Fruit fly (Drosophila melanogaster): ENCODE results near the gene CG42834.

CG42834 gene

dm6 chr3R:17386168-17386819, 32.3 kb upstream of the CG42834 start (continued):
- TF ChIP-seq CG13296 (GFP tag; optimal IDR thresholded peaks at IDR 0.05) = peak; percentile 1
- peak in 1 of 2 experiments; percentile 57 for TF ChIP-seq eve (GFP tag; optimal IDR thresholded peaks at IDR 0.05)
- TF ChIP-seq Mrtf (GFP tag; IDR thresholded peaks at IDR 0.05) = peak; percentile 72
- no peak for TF ChIP-seq rib (GFP tag; IDR thresholded peaks at IDR 0.05)
- peak; percentile 74 for TF ChIP-seq CG6689 (GFP tag; IDR thresholded peaks at IDR 0.05)
- TF ChIP-seq Asciz (GFP tag; optimal IDR thresholded peaks at IDR 0.05) = peak; percentile 76
- peak; percentile 29 for TF ChIP-seq CG12104 (GFP tag; optimal IDR thresholded peaks at IDR 0.05)
- TF ChIP-seq tx (GFP tag; optimal IDR thresholded peaks at IDR 0.05) = no peak
- TF ChIP-seq Stat92E (GFP tag; optimal IDR thresholded peaks at IDR 0.05) = no peak
- peak; percentile 87 for TF ChIP-seq vvl (GFP tag; IDR thresholded peaks at IDR 0.05)
- no peak for TF ChIP-seq Opbp (GFP tag; IDR thresholded peaks at IDR 0.05; ENCODE audit: partially characterized antibody)
- peak; percentile 54 for TF ChIP-seq wor (GFP tag; IDR thresholded peaks at IDR 0.05)
- peak; percentile 31 for TF ChIP-seq Sry-δ (GFP tag; optimal IDR thresholded peaks at IDR 0.05)
- peak; percentile 52 for TF ChIP-seq lilli (GFP tag; optimal IDR thresholded peaks at IDR 0.05)
- peak; percentile 81 for TF ChIP-seq CG18262 (tag; optimal IDR thresholded peaks at IDR 0.05)
- peak; percentile 62 for TF ChIP-seq Hr3 (GFP tag; optimal IDR thresholded peaks at IDR 0.05)
- no peak for TF ChIP-seq CG14860 (GFP tag; IDR thresholded peaks at IDR 0.05; ENCODE audit: partially characterized antibody)
- TF ChIP-seq CG9876 (GFP tag; optimal IDR thresholded peaks at IDR 0.05) = no peak
- peak; percentile 56 for TF ChIP-seq CG1233 (GFP tag; optimal IDR thresholded peaks at IDR 0.05)
- peak; percentile 63 for TF ChIP-seq CG3281 (GFP tag; optimal IDR thresholded peaks at IDR 0.05)
- no peak for TF ChIP-seq stwl (tag; optimal IDR thresholded peaks at IDR 0.05)
- peak; percentile 45 for TF ChIP-seq CG10147 (GFP tag; optimal IDR thresholded peaks at IDR 0.05)
- TF ChIP-seq slou (GFP tag; optimal IDR thresholded peaks at IDR 0.05) = no peak
- peak; percentile 30 for TF ChIP-seq Hmr (GFP tag; optimal IDR thresholded peaks at IDR 0.05)
- TF ChIP-seq CG16863 (GFP tag; optimal IDR thresholded peaks at IDR 0.05) = peak; percentile 36
- TF ChIP-seq CG32532 (GFP tag; IDR thresholded peaks at IDR 0.05) = peak; percentile 53
- peak; percentile 65 for TF ChIP-seq bcd (GFP tag; optimal IDR thresholded peaks at IDR 0.05)
- TF ChIP-seq Rfx (GFP tag; IDR thresholded peaks at IDR 0.05) = peak; percentile 43; the same call in 1 of the 2 replicates
- no peak for TF ChIP-seq insv (GFP tag; optimal IDR thresholded peaks at IDR 0.05)
- TF ChIP-seq emc (GFP tag; optimal IDR thresholded peaks at IDR 0.05) = no peak
- TF ChIP-seq nom (GFP tag; optimal IDR thresholded peaks at IDR 0.05) = peak; percentile 29
- TF ChIP-seq Hr51 (GFP tag; optimal IDR thresholded peaks at IDR 0.05) = peak in 1 of 2 experiments; percentile 72
- TF ChIP-seq Mes4 (GFP tag; optimal IDR thresholded peaks at IDR 0.05) = no peak
- TF ChIP-seq MBD-R2 (GFP tag; IDR thresholded peaks at IDR 0.05) = no peak; the same call in 1 of the 2 replicates
- peak; percentile 86 for TF ChIP-seq stc (GFP tag; IDR thresholded peaks at IDR 0.05)
- TF ChIP-seq pho (GFP tag; optimal IDR thresholded peaks at IDR 0.05) = no peak
- TF ChIP-seq Poxn (GFP tag; IDR thresholded peaks at IDR 0.05) = no peak
- peak; percentile 65 for TF ChIP-seq CG31441 (GFP tag; IDR thresholded peaks at IDR 0.05)
- TF ChIP-seq gsb (GFP tag; IDR thresholded peaks at IDR 0.05) = no peak
- TF ChIP-seq CG17802 (tag; optimal IDR thresholded peaks at IDR 0.05) = peak; percentile 51
- peak; percentile 63; the same call in 1 of the 2 replicates for TF ChIP-seq CG32767 (GFP tag; IDR thresholded peaks at IDR 0.05)
- TF ChIP-seq prd (optimal IDR thresholded peaks at IDR 0.05) = no peak
- TF ChIP-seq prd (GFP tag; IDR thresholded peaks at IDR 0.05) = peak; percentile 88
- no peak for TF ChIP-seq CG2129 (GFP tag; IDR thresholded peaks at IDR 0.05; ENCODE audit: partially characterized antibody)
- TF ChIP-seq cad (GFP tag; optimal IDR thresholded peaks at IDR 0.05) = no peak
- peak; percentile 40; the same call in 1 of the 2 replicates for TF ChIP-seq CG4360 (GFP tag; IDR thresholded peaks at IDR 0.05)
- TF ChIP-seq Sox100B (GFP tag; optimal IDR thresholded peaks at IDR 0.05) = peak; percentile 73
- TF ChIP-seq CG12299 (tag; optimal IDR thresholded peaks at IDR 0.05) = no peak
- TF ChIP-seq CG10209 (GFP tag; optimal IDR thresholded peaks at IDR 0.05) = peak; percentile 44
- TF ChIP-seq phol (tag; optimal IDR thresholded peaks at IDR 0.05) = peak; percentile 84
